Fruit fly (Drosophila melanogaster) whole organism, adult: ENCODE results near the gene CadN.

ENCODE experiments used
- CG7045 ChIP-seq: fragments of 200-800 bp; sonication (Bioruptor generic); optimal IDR thresholded peaks from 2 replicates; lab custom pipeline; 2017; ENCODE audit warnings: missing biosample characterization, mild to moderate bottlenecking, missing genetic modification characterization
- CG7101 ChIP-seq: fragments of 200-800 bp; sonication (Bioruptor generic); optimal IDR thresholded peaks from 2 replicates; lab custom pipeline; 2018; ENCODE audit warnings: missing biosample characterization, mild to moderate bottlenecking, missing genetic modification characterization, moderate library complexity
- Hr96 ChIP-seq: fragments of 200-800 bp; sonication (Bioruptor generic); optimal IDR thresholded peaks from 2 replicates; lab custom pipeline; 2016; ENCODE audit warnings: missing biosample characterization, missing genetic modification characterization
- bab1 ChIP-seq: fragments of 200-800 bp; sonication (Bioruptor generic); optimal IDR thresholded peaks from 3 replicates; lab custom pipeline; 2019; ENCODE audit warnings: missing biosample characterization, mild to moderate bottlenecking, missing genetic modification characterization, moderate library complexity
- cnc ChIP-seq, 2 experiments: fragments of >200 bp; optimal IDR thresholded peaks; 2 replicates each; lab custom pipeline; 2017

dm6 chr2L:17752406-17752805, 25.7 kb downstream of the CadN start:
- TF ChIP-seq CG7045 (no peak), CG7101 (tag; lab: Kevin White, UChicago) (no peak), cnc (optimal IDR thresholded peaks at IDR 0.05; lab: Kevin White, UChicago) (no peak), Hr96 (no peak), bab1 (GFP tag; lab: Kevin White, UChicago) (no peak)
